Fruit fly (Drosophila melanogaster): ENCODE data around the gene Send2.

DNA sequence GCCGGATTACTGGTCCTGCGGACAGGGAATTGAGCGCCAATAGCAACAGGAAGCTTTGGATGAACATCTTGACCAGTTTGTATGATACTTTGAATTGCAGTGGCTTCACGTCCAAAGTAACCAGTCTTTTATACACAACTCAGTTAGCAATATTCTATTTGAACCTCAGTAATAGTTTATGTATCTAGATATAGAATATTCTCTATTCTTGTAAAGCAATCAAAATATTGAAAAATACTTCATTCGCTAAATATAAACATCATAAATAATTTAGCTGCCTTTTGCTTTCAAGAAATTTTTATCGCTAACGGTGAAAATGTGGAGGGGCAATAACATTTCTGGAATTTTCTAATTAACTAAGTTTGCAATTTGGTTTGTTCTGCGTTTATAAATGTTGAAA, at the start of gene Send2:
- TF ChIP-seq Myc (optimal IDR thresholded peaks at IDR 0.05) (no peak), ttk (optimal IDR thresholded peaks at IDR 0.05) (no peak), psq (optimal IDR thresholded peaks at IDR 0.05) (no peak)

All from Kc167 (cell line).